Worm (Caenorhabditis elegans) whole organism, L4 larva: ENCODE results near the gene C52E2.5.
"Not testable (repeated sequence)": the region's sequence is repeated elsewhere in the genome, so short reads cannot be mapped to it uniquely, and the experiment has no call there.

Experiments used
- ama-1 ChIP-seq: fragments of 150-350 bp; optimal IDR thresholded peaks from 2 replicates; lab custom pipeline; 2014; ENCODE audit warnings: inconsistent platforms, mixed read lengths
- dmd-6 ChIP-seq: fragments of 200-800 bp; sonication (Bioruptor generic); IDR thresholded peaks from 2 replicates; pipeline ENCODE4 v1.3.6; 2022; ENCODE audit warnings: missing genetic modification reagents, missing genetic modification characterization, missing compliant biosample characterization
- fkh-10 ChIP-seq: fragments of 150-350 bp; optimal IDR thresholded peaks from 2 replicates; lab custom pipeline; 2014; ENCODE audit warnings: missing biosample characterization, missing genetic modification reagents, missing genetic modification characterization
- nhr-11 ChIP-seq: fragments of 150-350 bp; optimal IDR thresholded peaks from 2 replicates; lab custom pipeline; 2014; ENCODE audit warnings: missing biosample characterization, missing genetic modification characterization
- pqm-1 ChIP-seq: sonication (generic microtip); optimal IDR thresholded peaks from 2 replicates; lab custom pipeline; 2017; ENCODE audit warnings: missing biosample characterization, missing genetic modification characterization

- TF ChIP-seq ama-1 (lab: Kevin White, UChicago); dmd-6 (GFP tag; lab: Robert Waterston, UW); fkh-10 (GFP tag; lab: Kevin White, UChicago); nhr-11 (tag; lab: Kevin White, UChicago); pqm-1 (tag; lab: Kevin White, UChicago): not testable (repeated sequence)
These were observed 12.7 kb upstream of the C52E2.5 start for ce11 chrII:1855447-1855846.
